Worm (Caenorhabditis elegans) whole organism, L3 larva: ENCODE measurements around the gene F07E5.13.

Experiments used
- ZK546.5 ChIP-seq: sonication (generic microtip); optimal IDR thresholded peaks from 2 replicates; lab custom pipeline; 2017; ENCODE audit warnings: missing biosample characterization, missing genetic modification characterization
- aly-2 ChIP-seq: fragments of 150-350 bp; optimal IDR thresholded peaks from 2 replicates; lab custom pipeline; 2014; ENCODE audit warnings: missing biosample characterization, missing genetic modification characterization
- ama-1 ChIP-seq: fragments of 150-350 bp; optimal IDR thresholded peaks from 2 replicates; lab custom pipeline; 2018
- ceh-16 ChIP-seq: sonication (generic microtip); optimal IDR thresholded peaks from 2 replicates; lab custom pipeline; 2017; ENCODE audit warnings: missing biosample characterization, missing genetic modification characterization
- ceh-28 ChIP-seq: fragments of 150-350 bp; optimal IDR thresholded peaks from 2 replicates; lab custom pipeline; 2014; ENCODE audit warnings: missing biosample characterization, missing genetic modification reagents, missing genetic modification characterization
- ceh-82 ChIP-seq: fragments of 150-350 bp; optimal IDR thresholded peaks from 2 replicates; lab custom pipeline; 2014; ENCODE audit warnings: missing biosample characterization, missing genetic modification characterization
- ceh-9 ChIP-seq: sonication (generic microtip); optimal IDR thresholded peaks from 2 replicates; lab custom pipeline; 2018; ENCODE audit warnings: missing biosample characterization, missing genetic modification characterization
- daf-12 ChIP-seq: fragments of 150-350 bp; optimal IDR thresholded peaks from 2 replicates; lab custom pipeline; 2014; ENCODE audit warnings: missing biosample characterization, missing genetic modification reagents, missing genetic modification characterization
- egl-27 ChIP-seq: sonication (generic microtip); optimal IDR thresholded peaks from 4 replicates; lab custom pipeline; 2017; ENCODE audit warnings: missing biosample characterization, missing genetic modification reagents, missing genetic modification characterization
- egl-5 ChIP-seq: fragments of 150-350 bp; optimal IDR thresholded peaks from 2 replicates; lab custom pipeline; 2017; ENCODE audit warnings: missing biosample characterization, missing genetic modification reagents, missing genetic modification characterization, inconsistent platforms
- elt-3 ChIP-seq, 3 experiments: fragments of 150-350 bp in 1 of 3; sonication (generic microtip) in 2 of 3; optimal IDR thresholded peaks; 2 replicates in 2 of 3; 4 replicates in 1 of 3; lab custom pipeline; 2014 to 2017; ENCODE audit warnings: missing biosample characterization in 3 of 3, missing genetic modification characterization in 3 of 3
- eor-1 ChIP-seq, 2 experiments: fragments of 150-350 bp; optimal IDR thresholded peaks; 2 replicates each; lab custom pipeline; 2014 to 2018; ENCODE audit warnings: missing biosample characterization in 2 of 2, missing genetic modification characterization in 2 of 2
- fkh-10 ChIP-seq: sonication (generic microtip); optimal IDR thresholded peaks from 2 replicates; lab custom pipeline; 2017; ENCODE audit warnings: missing biosample characterization, missing genetic modification reagents, missing genetic modification characterization
- fkh-2 ChIP-seq: fragments of 150-350 bp; optimal IDR thresholded peaks from 2 replicates; lab custom pipeline; 2014; ENCODE audit warnings: missing biosample characterization, missing genetic modification reagents, missing genetic modification characterization
- fos-1 ChIP-seq: fragments of 150-350 bp; optimal IDR thresholded peaks from 2 replicates; lab custom pipeline; 2014; ENCODE audit warnings: missing biosample characterization, missing genetic modification characterization
- hmg-11 ChIP-seq: sonication (generic microtip); optimal IDR thresholded peaks from 2 replicates; lab custom pipeline; 2016; ENCODE audit warnings: missing genetic modification characterization, missing compliant biosample characterization
- jun-1 ChIP-seq: fragments of 150-350 bp; optimal IDR thresholded peaks from 2 replicates; lab custom pipeline; 2014; ENCODE audit warnings: missing biosample characterization, missing genetic modification reagents, missing genetic modification characterization
- lin-39 ChIP-seq: fragments of 150-350 bp; optimal IDR thresholded peaks from 2 replicates; lab custom pipeline; 2018; ENCODE audit warnings: missing biosample characterization, missing genetic modification reagents, missing genetic modification characterization
- lsy-12 ChIP-seq: sonication (generic microtip); optimal IDR thresholded peaks from 2 replicates; lab custom pipeline; 2016; ENCODE audit warnings: mild to moderate bottlenecking, missing genetic modification characterization, missing compliant biosample characterization
- mdl-1 ChIP-seq: fragments of 150-350 bp; optimal IDR thresholded peaks from 2 replicates; lab custom pipeline; 2014; ENCODE audit warnings: missing biosample characterization, missing genetic modification characterization
- mml-1 ChIP-seq: fragments of 150-350 bp; sonication (generic microtip); optimal IDR thresholded peaks from 3 replicates; lab custom pipeline; 2014; ENCODE audit warnings: missing biosample characterization, missing genetic modification characterization
- nfya-1 ChIP-seq: sonication (generic microtip); optimal IDR thresholded peaks from 2 replicates; lab custom pipeline; 2017; ENCODE audit warnings: missing genetic modification characterization, mild to moderate bottlenecking, missing compliant biosample characterization, antibody characterized with exemption, moderate library complexity; ENCODE audit not compliant: insufficient read depth
- nhr-11 ChIP-seq: fragments of 150-350 bp; optimal IDR thresholded peaks from 2 replicates; lab custom pipeline; 2014; ENCODE audit warnings: missing biosample characterization, missing genetic modification characterization
- nhr-23 ChIP-seq: fragments of 150-350 bp; optimal IDR thresholded peaks from 2 replicates; lab custom pipeline; 2014; ENCODE audit warnings: missing biosample characterization, missing genetic modification reagents, missing genetic modification characterization
- nhr-237 ChIP-seq: fragments of 150-350 bp; optimal IDR thresholded peaks from 2 replicates; lab custom pipeline; 2014; ENCODE audit warnings: missing biosample characterization, missing genetic modification characterization
- nhr-25 ChIP-seq: sonication (generic microtip); optimal IDR thresholded peaks from 2 replicates; lab custom pipeline; 2017; ENCODE audit warnings: missing biosample characterization, missing genetic modification characterization
- nhr-28 ChIP-seq: fragments of 150-350 bp; optimal IDR thresholded peaks from 2 replicates; lab custom pipeline; 2014; ENCODE audit warnings: missing biosample characterization, missing genetic modification characterization
- nhr-43 ChIP-seq: sonication (generic microtip); optimal IDR thresholded peaks from 2 replicates; lab custom pipeline; 2016; ENCODE audit warnings: mild to moderate bottlenecking, missing genetic modification characterization, missing compliant biosample characterization; ENCODE audit not compliant: poor library complexity, severe bottlenecking
- nhr-67 ChIP-seq: fragments of 150-350 bp; optimal IDR thresholded peaks from 2 replicates; lab custom pipeline; 2014; ENCODE audit warnings: missing biosample characterization, missing genetic modification characterization
- nhr-76 ChIP-seq: fragments of 150-350 bp; sonication (generic microtip); optimal IDR thresholded peaks from 5 replicates; lab custom pipeline; 2014; ENCODE audit warnings: missing biosample characterization, missing genetic modification characterization
- nhr-77 ChIP-seq: fragments of 150-350 bp; optimal IDR thresholded peaks from 2 replicates; lab custom pipeline; 2014; ENCODE audit warnings: missing biosample characterization, missing genetic modification characterization
- pha-4 ChIP-seq: fragments of 150-350 bp; optimal IDR thresholded peaks from 2 replicates; lab custom pipeline; 2014; ENCODE audit warnings: missing biosample characterization, missing genetic modification reagents, missing genetic modification characterization
- pqm-1 ChIP-seq: fragments of 150-350 bp; optimal IDR thresholded peaks from 2 replicates; lab custom pipeline; 2017; ENCODE audit warnings: missing biosample characterization, missing genetic modification characterization, inconsistent platforms
- sea-2 ChIP-seq: fragments of 150-350 bp; sonication (generic microtip); optimal IDR thresholded peaks from 4 replicates; lab custom pipeline; 2014; ENCODE audit warnings: missing biosample characterization, missing genetic modification reagents, missing genetic modification characterization
- skn-1 ChIP-seq: fragments of 150-350 bp; optimal IDR thresholded peaks from 2 replicates; lab custom pipeline; 2014; ENCODE audit warnings: missing biosample characterization, missing genetic modification characterization
- snpc-4 ChIP-seq: fragments of 150-350 bp; optimal IDR thresholded peaks from 2 replicates; lab custom pipeline; 2014; ENCODE audit warnings: missing biosample characterization, missing genetic modification characterization
- tbx-2 ChIP-seq: sonication (generic microtip); optimal IDR thresholded peaks from 2 replicates; lab custom pipeline; 2016; ENCODE audit warnings: mild to moderate bottlenecking, missing genetic modification characterization, missing compliant biosample characterization
- unc-39 ChIP-seq: sonication (generic microtip); optimal IDR thresholded peaks from 4 replicates; lab custom pipeline; 2017; ENCODE audit warnings: missing biosample characterization, missing genetic modification characterization
- unc-62 ChIP-seq: fragments of 150-350 bp; sonication (generic microtip); optimal IDR thresholded peaks from 4 replicates; lab custom pipeline; 2014; ENCODE audit warnings: missing biosample characterization, missing genetic modification reagents, missing genetic modification characterization
- zag-1 ChIP-seq: fragments of 150-350 bp; optimal IDR thresholded peaks from 2 replicates; lab custom pipeline; 2014; ENCODE audit warnings: missing biosample characterization, missing genetic modification characterization
- ztf-11 ChIP-seq: fragments of 150-350 bp; optimal IDR thresholded peaks from 2 replicates; lab custom pipeline; 2014; ENCODE audit warnings: missing biosample characterization, missing genetic modification characterization

F07E5.13 gene

ce11 chrII:2087206-2087605 lies 23.3 kb upstream of the F07E5.13 start:
- TF ChIP-seq nhr-11: no peak
- no peak for TF ChIP-seq fos-1
- no peak for TF ChIP-seq ZK546.5 (tag; lab: Kevin White, UChicago)
- TF ChIP-seq mml-1 (tag; lab: Kevin White, UChicago): no peak
- no peak for TF ChIP-seq mdl-1
- no peak for TF ChIP-seq nhr-77
- TF ChIP-seq ama-1 (lab: Kevin White, UChicago): no peak
- TF ChIP-seq ceh-16 (tag; lab: Kevin White, UChicago): no peak
- TF ChIP-seq eor-1 (tag; optimal IDR thresholded peaks at IDR 0.05; lab: Kevin White, UChicago): no peak
- TF ChIP-seq fkh-2: no peak
- no peak for TF ChIP-seq daf-12 (tag; lab: Kevin White, UChicago)
- TF ChIP-seq unc-62 (GFP tag; lab: Kevin White, UChicago): no peak
- no peak for TF ChIP-seq pqm-1 (tag; lab: Kevin White, UChicago)
- TF ChIP-seq nhr-237 (tag; lab: Kevin White, UChicago): no peak
- TF ChIP-seq egl-27 (tag; lab: Kevin White, UChicago): no peak
- no peak for TF ChIP-seq skn-1

- TF ChIP-seq elt-3 (tag; optimal IDR thresholded peaks at IDR 0.05; lab: Kevin White, UChicago) (no peak), ama-1 (lab: Kevin White, UChicago) (no peak), lin-39 (tag; lab: Kevin White, UChicago) (no peak), tbx-2 (no peak), nhr-11 (no peak), snpc-4 (tag; lab: Kevin White, UChicago) (no peak), nfya-1 (no peak), egl-5 (tag; lab: Kevin White, UChicago) (no peak), fos-1 (no peak), nhr-237 (tag; lab: Kevin White, UChicago) (no peak), fkh-2 (no peak), nhr-28 (tag; lab: Kevin White, UChicago) (no peak), daf-12 (tag; lab: Kevin White, UChicago) (no peak), pha-4 (tag; lab: Kevin White, UChicago) (no peak), ceh-9 (tag; lab: Kevin White, UChicago) (no peak), ceh-28 (tag; lab: Kevin White, UChicago) (no peak), ceh-82 (tag; lab: Kevin White, UChicago) (no peak), aly-2 (tag; lab: Kevin White, UChicago) (no peak)
Measured at ce11 chrII:2083726-2084179, 19.9 kb upstream of the F07E5.13 start, which contains the start of the genes T16A1.5 and fbxc-49. Gene T16A1.5 (minus strand): TSS chrII:2083826. Gene fbxc-49 (plus strand): TSS chrII:2084129.

ce11 chrII:2081257-2081656 lies 17.4 kb upstream of the F07E5.13 start, which contains the start of gene T16A1.4:
Gene T16A1.4 (plus strand): TSS chrII:2081557.
- TF ChIP-seq nhr-43 (tag; lab: Kevin White, UChicago) (no peak), aly-2 (tag; lab: Kevin White, UChicago) (no peak), tbx-2 (no peak), nhr-28 (tag; lab: Kevin White, UChicago) (no peak), pqm-1 (tag; lab: Kevin White, UChicago) (no peak), nhr-67 (tag; lab: Kevin White, UChicago) (no peak), hmg-11 (tag; lab: Kevin White, UChicago) (no peak), nhr-25 (no peak), ztf-11 (tag; lab: Kevin White, UChicago) (no peak), jun-1 (tag; lab: Kevin White, UChicago) (no peak), egl-27 (tag; lab: Kevin White, UChicago) (no peak), ceh-28 (tag; lab: Kevin White, UChicago) (no peak), zag-1 (tag; lab: Kevin White, UChicago) (no peak), unc-39 (no peak), fkh-10 (GFP tag; lab: Kevin White, UChicago) (no peak)

- TF ChIP-seq nfya-1 (no peak), nhr-67 (tag; lab: Kevin White, UChicago) (no peak), ama-1 (lab: Kevin White, UChicago) (no peak), nhr-76 (tag; lab: Kevin White, UChicago) (no peak), unc-39 (no peak), snpc-4 (tag; lab: Kevin White, UChicago) (no peak), nhr-28 (tag; lab: Kevin White, UChicago) (no peak), hmg-11 (tag; lab: Kevin White, UChicago) (no peak), egl-27 (tag; lab: Kevin White, UChicago) (no peak), eor-1 (tag; optimal IDR thresholded peaks at IDR 0.05; lab: Kevin White, UChicago) (no peak), fkh-2 (no peak), nhr-237 (tag; lab: Kevin White, UChicago) (no peak), ZK546.5 (tag; lab: Kevin White, UChicago) (no peak), unc-62 (GFP tag; lab: Kevin White, UChicago) (no peak), nhr-23 (tag; lab: Kevin White, UChicago) (no peak), nhr-43 (tag; lab: Kevin White, UChicago) (no peak), lsy-12 (tag; lab: Kevin White, UChicago) (no peak), sea-2 (GFP tag; lab: Kevin White, UChicago) (no peak), ceh-16 (tag; lab: Kevin White, UChicago) (no peak)
Measured at ce11 chrII:2080425-2080824, 16.5 kb upstream of the F07E5.13 start, which contains the start of gene F07E5.9. Gene F07E5.9 (minus strand): TSS chrII:2080525.
